Worm (Caenorhabditis elegans) whole organism, L1 larva: ENCODE results near the gene sri-6.

ENCODE experiments used
- C16A3.4 ChIP-seq: fragments of 150-350 bp; optimal IDR thresholded peaks from 2 replicates; lab custom pipeline; 2014; ENCODE audit warnings: missing biosample characterization, missing genetic modification characterization
- C34B4.2 ChIP-seq: sonication (generic microtip); optimal IDR thresholded peaks from 2 replicates; lab custom pipeline; 2017; ENCODE audit warnings: mild to moderate bottlenecking, missing genetic modification characterization, missing compliant biosample characterization
- blmp-1 ChIP-seq: fragments of 150-350 bp; optimal IDR thresholded peaks from 2 replicates; lab custom pipeline; 2014; ENCODE audit warnings: missing biosample characterization, missing genetic modification characterization
- ceh-82 ChIP-seq, 3 experiments: fragments of 150-350 bp in 1 of 3; sonication (generic microtip) in 2 of 3; optimal IDR thresholded peaks; 2 replicates each; lab custom pipeline; 2014 to 2017; ENCODE audit warnings: missing biosample characterization in 3 of 3, missing genetic modification characterization in 3 of 3
- dsc-1 ChIP-seq: sonication (generic microtip); optimal IDR thresholded peaks from 2 replicates; lab custom pipeline; 2016; ENCODE audit warnings: mild to moderate bottlenecking, missing genetic modification characterization, missing compliant biosample characterization
- efl-1 ChIP-seq, 4 experiments: fragments of 150-350 bp; optimal IDR thresholded peaks in 3 of 4; peaks in 1 of 4; 1 replicate in 1 of 4; 2 replicates in 3 of 4; lab custom pipeline; 2014; ENCODE audit warnings: missing biosample characterization in 2 of 4, missing genetic modification characterization in 2 of 4, missing genetic modification reagents in 2 of 4
- egl-13 ChIP-seq: sonication (generic microtip); optimal IDR thresholded peaks from 2 replicates; lab custom pipeline; 2016; ENCODE audit warnings: missing genotype, missing genetic modification reagents, missing genetic modification characterization, missing compliant biosample characterization
- egl-27 ChIP-seq, 2 experiments: fragments of 150-350 bp in 1 of 2; sonication (generic microtip); optimal IDR thresholded peaks; 3 replicates each; lab custom pipeline; 2017 to 2018; ENCODE audit warnings: missing biosample characterization in 2 of 2, missing genetic modification characterization in 2 of 2, missing genetic modification reagents in 2 of 2
- fkh-8 ChIP-seq: sonication (generic microtip); optimal IDR thresholded peaks from 2 replicates; lab custom pipeline; 2016; ENCODE audit warnings: mild to moderate bottlenecking, missing genetic modification characterization, missing compliant biosample characterization
- fos-1 ChIP-seq: fragments of 150-350 bp; optimal IDR thresholded peaks from 2 replicates; lab custom pipeline; 2014; ENCODE audit warnings: missing biosample characterization, missing genetic modification characterization
- grh-1 ChIP-seq: fragments of 200-800 bp; sonication (Bioruptor generic); IDR thresholded peaks from 2 replicates; pipeline ENCODE4 v1.3.6; 2022; ENCODE audit warnings: missing genetic modification reagents, missing genetic modification characterization, missing compliant biosample characterization
- hlh-17 ChIP-seq: fragments of 200-800 bp; sonication (Bioruptor generic); optimal IDR thresholded peaks from 2 replicates; lab custom pipeline; 2018; ENCODE audit warnings: missing genetic modification characterization, mild to moderate bottlenecking, missing compliant biosample characterization, moderate library complexity, borderline replicate concordance
- hlh-4 ChIP-seq: sonication (generic microtip); optimal IDR thresholded peaks from 2 replicates; lab custom pipeline; 2016; ENCODE audit warnings: mild to moderate bottlenecking, missing genetic modification characterization, missing compliant biosample characterization
- hpl-2 ChIP-seq: fragments of 150-350 bp; optimal IDR thresholded peaks from 2 replicates; lab custom pipeline; 2014; ENCODE audit warnings: missing biosample characterization, missing genetic modification reagents, missing genetic modification characterization
- jun-1 ChIP-seq: fragments of 150-350 bp; optimal IDR thresholded peaks from 2 replicates; lab custom pipeline; 2014; ENCODE audit warnings: missing biosample characterization, missing genetic modification reagents, missing genetic modification characterization
- lin-14 ChIP-seq: fragments of 200-800 bp; sonication (Bioruptor generic); optimal IDR thresholded peaks from 2 replicates; lab custom pipeline; 2018; ENCODE audit warnings: mild to moderate bottlenecking, missing genetic modification characterization, moderate library complexity, missing compliant biosample characterization
- lin-15B ChIP-seq: fragments of 150-350 bp; sonication (generic microtip); optimal IDR thresholded peaks from 3 replicates; lab custom pipeline; 2014; ENCODE audit warnings: missing biosample characterization, missing genetic modification characterization
- lin-39 ChIP-seq: fragments of 150-350 bp; optimal IDR thresholded peaks from 2 replicates; lab custom pipeline; 2014; ENCODE audit warnings: missing biosample characterization, missing genetic modification reagents, missing genetic modification characterization
- lir-3 ChIP-seq: sonication (generic microtip); optimal IDR thresholded peaks from 2 replicates; lab custom pipeline; 2016; ENCODE audit warnings: mild to moderate bottlenecking, missing genetic modification characterization, moderate library complexity, missing compliant biosample characterization; ENCODE audit not compliant: poor library complexity
- mab-9 ChIP-seq: fragments of 200-800 bp; sonication (Bioruptor generic); IDR thresholded peaks from 2 replicates; pipeline ENCODE4 v1.3.6; 2022; ENCODE audit warnings: missing genetic modification reagents, missing genetic modification characterization, missing compliant biosample characterization
- nhr-11 ChIP-seq: fragments of 150-350 bp; optimal IDR thresholded peaks from 2 replicates; lab custom pipeline; 2014; ENCODE audit warnings: missing biosample characterization, missing genetic modification characterization
- nhr-19 ChIP-seq: fragments of 200-800 bp; sonication (Bioruptor generic); conservative IDR thresholded peaks from 2 replicates; pipeline ENCODE4 v1.3.6; 2022; ENCODE audit warnings: missing genetic modification characterization, missing compliant biosample characterization
- nhr-20 ChIP-seq: sonication (generic microtip); optimal IDR thresholded peaks from 2 replicates; lab custom pipeline; 2016; ENCODE audit warnings: mild to moderate bottlenecking, missing genetic modification characterization, missing compliant biosample characterization
- nhr-237 ChIP-seq: fragments of 150-350 bp; optimal IDR thresholded peaks from 2 replicates; lab custom pipeline; 2014; ENCODE audit warnings: missing biosample characterization, missing genetic modification characterization
- nhr-47 ChIP-seq: sonication (generic microtip); optimal IDR thresholded peaks from 2 replicates; lab custom pipeline; 2016; ENCODE audit warnings: mild to moderate bottlenecking, missing genetic modification characterization, moderate library complexity, missing compliant biosample characterization
- nhr-71 ChIP-seq: sonication (generic microtip); optimal IDR thresholded peaks from 2 replicates; lab custom pipeline; 2016; ENCODE audit warnings: mild to moderate bottlenecking, missing genetic modification characterization, moderate library complexity, missing compliant biosample characterization
- nhr-76 ChIP-seq: sonication (generic microtip); optimal IDR thresholded peaks from 2 replicates; lab custom pipeline; 2017; ENCODE audit warnings: missing biosample characterization, missing genetic modification characterization
- pax-3 ChIP-seq: fragments of 200-800 bp; sonication (Bioruptor generic); optimal IDR thresholded peaks from 2 replicates; lab custom pipeline; 2018; ENCODE audit warnings: mild to moderate bottlenecking, missing genetic modification characterization, moderate library complexity, missing compliant biosample characterization
- skn-1 ChIP-seq: fragments of 150-350 bp; optimal IDR thresholded peaks from 2 replicates; lab custom pipeline; 2014; ENCODE audit warnings: missing biosample characterization, missing genetic modification characterization
- snu-23 ChIP-seq: sonication (generic microtip); optimal IDR thresholded peaks from 2 replicates; lab custom pipeline; 2016; ENCODE audit warnings: missing genetic modification characterization, missing compliant biosample characterization
- sox-4 ChIP-seq: sonication (generic microtip); optimal IDR thresholded peaks from 2 replicates; lab custom pipeline; 2016; ENCODE audit warnings: missing genetic modification characterization, missing compliant biosample characterization
- sptf-1 ChIP-seq: fragments of 150-350 bp; optimal IDR thresholded peaks from 2 replicates; lab custom pipeline; 2014; ENCODE audit warnings: missing biosample characterization, missing genetic modification characterization
- sup-37 ChIP-seq: fragments of 200-800 bp; sonication (Bioruptor generic); optimal IDR thresholded peaks from 2 replicates; lab custom pipeline; 2018; ENCODE audit warnings: mild to moderate bottlenecking, missing genetic modification characterization, missing compliant biosample characterization
- tlp-1 ChIP-seq: fragments of 150-350 bp; optimal IDR thresholded peaks from 2 replicates; lab custom pipeline; 2014; ENCODE audit warnings: missing biosample characterization, missing genetic modification characterization
- unc-130 ChIP-seq: fragments of 150-350 bp; optimal IDR thresholded peaks from 2 replicates; lab custom pipeline; 2017; ENCODE audit warnings: missing biosample characterization, missing genetic modification characterization, inconsistent platforms
- unc-62 ChIP-seq: fragments of 150-350 bp; optimal IDR thresholded peaks from 2 replicates; lab custom pipeline; 2014; ENCODE audit warnings: missing biosample characterization, missing genetic modification reagents, missing genetic modification characterization
- unc-86 ChIP-seq: sonication (generic microtip); optimal IDR thresholded peaks from 2 replicates; lab custom pipeline; 2016; ENCODE audit warnings: missing genetic modification characterization, missing compliant biosample characterization

Gene sri-6

DNA sequence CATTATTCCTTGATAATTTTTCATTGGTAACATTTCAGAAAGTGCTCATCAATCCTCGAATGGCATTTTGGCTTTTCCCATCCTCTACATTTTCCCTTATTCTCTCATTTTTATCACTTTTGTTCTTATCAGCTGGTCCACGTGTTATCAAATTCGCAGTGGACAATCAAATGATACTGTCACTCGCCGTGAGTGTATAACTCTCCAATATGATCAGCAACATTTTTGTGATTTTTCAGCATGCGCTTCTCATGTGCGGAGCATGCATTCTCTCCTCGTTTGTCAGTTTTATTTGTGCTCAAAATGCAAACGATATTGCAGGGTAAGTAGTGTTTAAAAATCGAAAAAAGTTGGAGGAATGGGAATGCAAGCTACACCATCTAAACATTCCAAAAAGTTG lies 27.1 kb downstream of the sri-6 start (continued):
- TF ChIP-seq skn-1 (no peak), nhr-19 (GFP tag; lab: Robert Waterston, UW) (peak; percentile 19; the same call in 1 of the 2 replicates), C16A3.4 (tag; lab: Kevin White, UChicago) (no peak), efl-1 (optimal IDR thresholded peaks at IDR 0.05; lab: Kevin White, UChicago) (no peak), efl-1 (GFP tag; optimal IDR thresholded peaks at IDR 0.05 in 1 of 2; lab: Kevin White, UChicago) (no peak), nhr-20 (peak; percentile 33)

DNA sequence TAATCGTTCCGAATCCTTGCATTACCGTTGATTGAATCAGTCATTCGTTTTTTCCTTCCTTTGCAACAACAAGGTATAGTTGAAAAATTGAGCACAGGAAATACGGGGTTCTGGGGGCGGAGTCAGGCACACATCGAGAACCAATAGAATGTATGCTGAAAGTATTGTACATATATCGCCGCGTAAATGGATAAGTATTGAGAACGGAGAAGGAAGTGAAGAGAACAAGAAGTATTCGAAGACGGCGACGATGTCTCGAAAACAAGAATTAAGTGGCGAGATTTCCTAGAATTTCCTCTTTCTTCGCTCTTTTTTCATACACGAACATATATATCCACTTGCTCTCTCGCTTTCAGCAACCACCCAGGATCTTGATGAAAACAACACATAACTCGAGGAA lies 35.6 kb downstream of the sri-6 start:
- no peak for TF ChIP-seq ceh-82 (tag; optimal IDR thresholded peaks at IDR 0.05; lab: Kevin White, UChicago)
- no peak for TF ChIP-seq sup-37
- no peak for TF ChIP-seq egl-13 (tag; lab: Kevin White, UChicago)
- TF ChIP-seq nhr-47 (tag; lab: Kevin White, UChicago): no peak
- no peak for TF ChIP-seq skn-1
- TF ChIP-seq unc-86: no peak
- no peak for TF ChIP-seq lin-14
- no peak for TF ChIP-seq hpl-2 (GFP tag; lab: Kevin White, UChicago)
- no peak for TF ChIP-seq unc-62
- TF ChIP-seq blmp-1: no peak
- TF ChIP-seq lin-39 (tag; lab: Kevin White, UChicago): no peak

DNA sequence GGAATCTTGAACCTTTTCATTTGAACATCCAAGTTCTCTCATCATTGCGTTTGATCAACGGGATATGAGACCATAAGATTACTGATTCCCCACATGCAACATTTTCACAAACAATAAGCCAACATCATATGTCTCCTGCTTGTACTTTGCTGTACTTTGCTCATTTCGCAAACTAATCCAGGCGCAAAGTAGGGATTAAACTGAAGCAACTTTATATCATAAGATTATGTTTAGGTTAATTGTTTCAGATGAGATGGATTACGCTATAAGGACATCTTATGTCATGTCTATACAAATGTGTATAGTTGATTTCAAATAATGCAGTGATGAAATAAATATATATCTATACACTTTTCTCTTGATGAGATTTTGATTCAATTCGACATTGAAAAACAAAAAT lies 44.1 kb downstream of the sri-6 start:
- TF ChIP-seq egl-13 (tag; lab: Kevin White, UChicago): no peak
- TF ChIP-seq jun-1: no peak
- TF ChIP-seq mab-9 (GFP tag; lab: Robert Waterston, UW): no peak
- TF ChIP-seq C34B4.2 (tag; lab: Kevin White, UChicago): no peak
- no peak for TF ChIP-seq lin-15B (tag; lab: Kevin White, UChicago)
- TF ChIP-seq efl-1 (optimal IDR thresholded peaks at IDR 0.05; lab: Kevin White, UChicago): no peak
- peak in 1 of 2 experiments; percentile 20 for TF ChIP-seq efl-1 (GFP tag; optimal IDR thresholded peaks at IDR 0.05 in 1 of 2; lab: Kevin White, UChicago)
- no peak for TF ChIP-seq hlh-4 (tag; lab: Kevin White, UChicago)
- TF ChIP-seq fos-1 (tag; lab: Kevin White, UChicago): no peak
- TF ChIP-seq unc-130 (tag; lab: Kevin White, UChicago): no peak
- no peak for TF ChIP-seq sox-4 (tag; lab: Kevin White, UChicago)
- no peak for TF ChIP-seq egl-27 (tag; optimal IDR thresholded peaks at IDR 0.05; lab: Kevin White, UChicago)
- TF ChIP-seq pax-3 (tag; lab: Kevin White, UChicago): peak; percentile 82
- TF ChIP-seq lir-3 (tag; lab: Kevin White, UChicago): no peak
- no peak for TF ChIP-seq nhr-11 (tag; lab: Kevin White, UChicago)
- TF ChIP-seq nhr-19 (GFP tag; lab: Robert Waterston, UW): no peak
- peak; percentile 74 for TF ChIP-seq dsc-1
- TF ChIP-seq C16A3.4 (tag; lab: Kevin White, UChicago): no peak
- TF ChIP-seq grh-1 (GFP tag; lab: Robert Waterston, UW): no peak

DNA sequence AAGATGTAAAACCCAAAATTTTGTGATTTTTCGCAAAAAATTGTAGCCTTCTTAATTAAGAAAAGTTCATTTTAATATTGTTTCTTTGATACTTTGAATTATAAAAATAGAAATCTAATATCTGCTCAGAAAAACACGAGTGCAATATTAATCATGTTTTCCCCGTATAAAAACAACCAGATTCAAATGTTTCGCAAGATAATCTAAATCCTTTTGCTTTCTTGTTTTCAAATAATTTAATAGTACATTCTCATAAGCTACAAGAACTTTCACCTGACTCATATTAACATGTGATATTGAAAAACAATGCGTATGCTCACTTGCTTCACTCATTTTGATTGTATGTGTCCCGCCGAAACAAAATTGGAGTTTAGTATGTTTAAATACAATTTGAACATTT lies 49.8 kb downstream of the sri-6 start:
- no peak for TF ChIP-seq mab-9 (GFP tag; lab: Robert Waterston, UW)
- peak; percentile 51 for TF ChIP-seq nhr-71 (tag; lab: Kevin White, UChicago)
- peak; percentile 45 for TF ChIP-seq nhr-47 (tag; lab: Kevin White, UChicago)
- TF ChIP-seq nhr-237: no peak
- TF ChIP-seq dsc-1: peak; percentile 69
- peak; percentile 61 for TF ChIP-seq pax-3 (tag; lab: Kevin White, UChicago)
- TF ChIP-seq fkh-8: peak; percentile 69
- no peak for TF ChIP-seq nhr-19 (GFP tag; lab: Robert Waterston, UW)

DNA sequence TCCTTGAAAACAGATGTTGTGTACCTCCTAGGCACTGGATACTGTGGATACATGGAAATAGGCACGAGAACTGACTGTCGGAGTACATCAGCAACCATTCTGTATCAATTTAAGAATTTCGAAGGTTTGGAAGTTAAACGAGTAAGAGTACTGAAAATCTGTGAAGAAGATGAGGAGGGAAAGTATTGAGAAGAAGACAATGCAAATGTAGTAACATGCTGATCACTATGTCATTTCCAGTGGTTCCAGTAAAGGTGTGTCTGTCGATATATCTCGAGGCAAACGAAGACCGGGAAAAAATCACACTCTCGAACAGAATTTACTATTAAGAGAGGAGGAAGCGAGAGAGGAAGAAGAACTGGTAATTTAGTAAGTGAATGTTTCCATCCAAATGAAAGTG lies 51.0 kb downstream of the sri-6 start, which contains the start of gene dmd-10:
Gene dmd-10 (minus strand): TSS at position 101 of the 400 bp plus-strand sequence.
- TF ChIP-seq sptf-1 (tag; lab: Kevin White, UChicago): no peak
- no peak for TF ChIP-seq snu-23 (GFP tag; lab: Kevin White, UChicago)
- TF ChIP-seq tlp-1 (tag; lab: Kevin White, UChicago): no peak
- TF ChIP-seq grh-1 (GFP tag; lab: Robert Waterston, UW): no peak
- TF ChIP-seq hlh-4 (tag; lab: Kevin White, UChicago): no peak
- no peak for TF ChIP-seq nhr-237
- no peak for TF ChIP-seq nhr-76
- no peak for TF ChIP-seq hlh-17 (GFP tag; lab: Kevin White, UChicago)
- TF ChIP-seq C34B4.2 (tag; lab: Kevin White, UChicago): no peak
- no peak for TF ChIP-seq hpl-2 (GFP tag; lab: Kevin White, UChicago)
